Worm (Caenorhabditis elegans) whole organism, dauer: ENCODE results near the gene F48A11.4.

ENCODE experiments used
- unc-62 ChIP-seq: sonication (generic microtip); optimal IDR thresholded peaks from 2 replicates; lab custom pipeline; 2017; ENCODE audit warnings: missing biosample characterization, missing genetic modification reagents, missing genetic modification characterization

F48A11.4 gene

ce11 chrII:188967-189366, 27.5 kb downstream of the F48A11.4 start, which contains the start of gene T01D1.5:
T01D1.5 (minus strand) TSS chrII:189067.
- TF ChIP-seq unc-62 (GFP tag; lab: Kevin White, UChicago) = no peak

- no peak for TF ChIP-seq unc-62 (GFP tag; lab: Kevin White, UChicago)
Measured at ce11 chrII:186504-186903, 29.9 kb downstream of the F48A11.4 start, which contains the start of gene T01D1.8. T01D1.8 (plus strand) TSS chrII:186739.

DNA sequence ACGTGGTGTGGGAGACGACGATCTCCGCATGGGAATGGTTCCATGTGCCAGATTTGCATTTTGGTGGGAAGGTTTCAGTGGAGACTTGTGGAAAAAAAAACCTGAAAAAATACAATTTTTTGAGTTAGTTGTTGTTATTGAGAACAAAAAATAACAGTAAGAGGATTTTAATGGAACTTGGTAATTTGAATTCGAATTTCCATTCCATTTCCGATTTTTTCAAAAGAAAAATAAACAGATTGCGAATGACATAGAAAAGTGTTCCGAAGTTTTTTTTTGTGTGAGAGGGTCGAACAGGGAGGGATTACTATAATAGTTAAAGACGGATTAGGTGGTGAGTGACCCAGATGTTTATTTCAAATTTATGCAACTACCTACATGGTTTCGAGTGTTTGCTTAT, 37.4 kb downstream of the F48A11.4 start, which contains the start of gene T01D1.4:
Gene T01D1.4, minus strand, starts transcription at position 101 of the 400 bp plus-strand sequence.
- no peak for TF ChIP-seq unc-62 (GFP tag; lab: Kevin White, UChicago)

- no peak for TF ChIP-seq unc-62 (GFP tag; lab: Kevin White, UChicago)
Measured at ce11 chrII:178146-178545, 38.3 kb downstream of the F48A11.4 start.

- no peak for TF ChIP-seq unc-62 (GFP tag; lab: Kevin White, UChicago)
Measured at ce11 chrII:176622-177021, 39.8 kb downstream of the F48A11.4 start.

DNA sequence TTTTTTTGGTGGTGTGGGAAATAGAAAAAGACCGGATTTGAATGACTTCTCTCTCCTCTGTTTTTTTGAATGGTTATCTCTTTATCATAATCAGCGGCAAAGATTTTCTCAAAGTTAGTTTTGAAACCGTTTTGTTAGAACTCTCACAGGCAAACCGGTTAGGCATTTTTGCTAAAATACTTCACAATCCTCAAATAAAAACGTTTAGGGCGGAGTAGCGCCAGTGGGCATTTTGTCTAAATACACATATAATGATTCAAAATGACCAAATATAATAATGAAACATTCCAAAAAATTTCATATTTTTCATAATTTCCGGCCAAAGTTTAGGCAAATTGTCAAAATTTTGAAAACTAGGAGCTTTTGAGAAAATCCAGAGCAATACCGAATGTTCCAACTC, 40.6 kb downstream of the F48A11.4 start, which contains the start of gene T01D1.3:
Gene T01D1.3, minus strand, starts transcription at position 101 of the 400 bp plus-strand sequence.
- no peak for TF ChIP-seq unc-62 (GFP tag; lab: Kevin White, UChicago)

DNA sequence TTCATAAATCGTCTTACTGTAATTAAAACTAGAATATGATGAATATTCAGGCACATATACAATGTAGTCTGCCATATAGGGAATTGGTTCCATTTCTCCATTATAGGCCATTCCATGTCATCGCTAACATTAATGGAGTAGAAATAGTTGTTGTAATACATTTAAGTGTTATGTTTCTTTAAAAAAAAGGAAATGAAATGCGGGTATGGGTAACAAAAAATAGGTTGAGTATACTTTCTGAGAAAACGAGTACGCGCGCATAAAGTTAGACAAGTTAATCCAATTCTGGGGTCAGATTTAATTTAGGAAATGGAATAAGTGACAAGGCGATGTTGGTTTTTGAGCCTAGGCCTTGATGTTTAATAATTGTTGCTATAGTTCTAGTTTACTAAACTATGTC, 42.7 kb downstream of the F48A11.4 start, which contains the start of gene T01D1.7:
Gene T01D1.7, minus strand, starts transcription at position 101 of the 400 bp plus-strand sequence.
- no peak for TF ChIP-seq unc-62 (GFP tag; lab: Kevin White, UChicago)

DNA sequence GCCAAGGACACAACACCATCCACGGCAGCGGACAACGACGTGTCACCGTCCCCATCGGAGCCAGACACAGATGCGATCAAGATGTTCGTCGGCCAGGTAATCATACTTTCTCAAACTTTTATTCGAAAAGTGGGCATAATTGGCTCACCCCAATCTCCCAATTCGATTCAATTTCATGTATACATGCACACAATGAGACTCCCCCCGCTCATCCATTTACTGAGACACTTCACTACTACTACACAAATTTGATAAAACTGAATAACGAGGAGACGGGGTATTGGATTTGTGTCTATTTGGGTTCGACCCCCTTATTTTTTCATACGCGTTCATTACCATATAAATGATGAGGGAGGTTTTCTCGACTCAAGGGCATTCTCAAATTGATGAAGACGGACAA, 53.2 kb downstream of the F48A11.4 start:
- TF ChIP-seq unc-62 (GFP tag; lab: Kevin White, UChicago) = no peak
